Worm (Caenorhabditis elegans) whole organism, L1 larva: ENCODE measurements around the gene C04H4.1.

ENCODE experiments used
- C04F5.9 ChIP-seq: sonication (generic microtip); optimal IDR thresholded peaks from 2 replicates; lab custom pipeline; 2016; ENCODE audit warnings: missing genetic modification characterization, missing compliant biosample characterization
- C16A3.4 ChIP-seq: fragments of 150-350 bp; optimal IDR thresholded peaks from 2 replicates; lab custom pipeline; 2014; ENCODE audit warnings: missing biosample characterization, missing genetic modification characterization
- Y116A8C.19 ChIP-seq: sonication (generic microtip); optimal IDR thresholded peaks from 2 replicates; lab custom pipeline; 2016; ENCODE audit warnings: missing compliant biosample characterization, missing genetic modification characterization, borderline replicate concordance
- aha-1 ChIP-seq: fragments of 150-350 bp; optimal IDR thresholded peaks from 2 replicates; lab custom pipeline; 2014; ENCODE audit warnings: missing biosample characterization, missing genetic modification characterization
- alr-1 ChIP-seq: fragments of 200-800 bp; sonication (Bioruptor generic); optimal IDR thresholded peaks from 2 replicates; lab custom pipeline; 2018; ENCODE audit warnings: borderline replicate concordance, mild to moderate bottlenecking, missing genetic modification characterization, missing compliant biosample characterization
- aly-2 ChIP-seq: fragments of 150-350 bp; optimal IDR thresholded peaks from 2 replicates; lab custom pipeline; 2014; ENCODE audit warnings: missing biosample characterization, missing genetic modification characterization
- ceh-63 ChIP-seq: fragments of 200-800 bp; sonication (Bioruptor generic); optimal IDR thresholded peaks from 2 replicates; lab custom pipeline; 2018; ENCODE audit warnings: mild to moderate bottlenecking, missing genetic modification characterization, missing compliant biosample characterization
- ceh-82 ChIP-seq, 3 experiments: fragments of 150-350 bp in 1 of 3; sonication (generic microtip) in 2 of 3; optimal IDR thresholded peaks; 2 replicates each; lab custom pipeline; 2014 to 2017; ENCODE audit warnings: missing biosample characterization in 3 of 3, missing genetic modification characterization in 3 of 3
- ceh-88 ChIP-seq: fragments of 200-800 bp; sonication (Bioruptor generic); IDR thresholded peaks from 2 replicates; pipeline ENCODE4 v1.3.6; 2022; ENCODE audit warnings: missing genetic modification characterization, missing compliant biosample characterization
- dpl-1 ChIP-seq, 3 experiments: fragments of 150-350 bp in 2 of 3; sonication (generic microtip) in 1 of 3; optimal IDR thresholded peaks; 2 replicates each; lab custom pipeline; 2014 to 2017; ENCODE audit warnings: missing biosample characterization in 3 of 3, missing genetic modification characterization in 3 of 3, missing genetic modification reagents in 3 of 3
- dsc-1 ChIP-seq: sonication (generic microtip); optimal IDR thresholded peaks from 2 replicates; lab custom pipeline; 2016; ENCODE audit warnings: mild to moderate bottlenecking, missing genetic modification characterization, missing compliant biosample characterization
- efl-1 ChIP-seq, 4 experiments: fragments of 150-350 bp; optimal IDR thresholded peaks in 3 of 4; peaks in 1 of 4; 1 replicate in 1 of 4; 2 replicates in 3 of 4; lab custom pipeline; 2014; ENCODE audit warnings: missing biosample characterization in 2 of 4, missing genetic modification characterization in 2 of 4, missing genetic modification reagents in 2 of 4
- efl-3 ChIP-seq: fragments of 200-800 bp; sonication (Bioruptor generic); optimal IDR thresholded peaks from 2 replicates; lab custom pipeline; 2018; ENCODE audit warnings: mild to moderate bottlenecking, missing genetic modification characterization, missing compliant biosample characterization
- egl-13 ChIP-seq: sonication (generic microtip); optimal IDR thresholded peaks from 2 replicates; lab custom pipeline; 2016; ENCODE audit warnings: missing genotype, missing genetic modification reagents, missing genetic modification characterization, missing compliant biosample characterization
- elt-2 ChIP-seq: sonication (generic microtip); optimal IDR thresholded peaks from 2 replicates; lab custom pipeline; 2016; ENCODE audit warnings: missing genetic modification characterization, mild to moderate bottlenecking, inconsistent platforms, missing compliant biosample characterization, missing genetic modification reagents
- elt-3 ChIP-seq, 6 experiments: fragments of 150-350 bp in 1 of 6; sonication (generic microtip); optimal IDR thresholded peaks; 2 replicates each; lab custom pipeline; 2017 to 2018; ENCODE audit warnings: missing biosample characterization in 6 of 6, missing genetic modification characterization in 6 of 6, inconsistent platforms in 1 of 6
- ets-5 ChIP-seq: fragments of 200-800 bp; sonication (Bioruptor generic); IDR thresholded peaks from 2 replicates; pipeline ENCODE4 v1.3.6; 2022; ENCODE audit warnings: missing genetic modification characterization, missing compliant biosample characterization
- fkh-10 ChIP-seq: sonication (generic microtip); optimal IDR thresholded peaks from 2 replicates; lab custom pipeline; 2017; ENCODE audit warnings: missing biosample characterization, missing genetic modification reagents, missing genetic modification characterization
- fkh-4 ChIP-seq: sonication (generic microtip); optimal IDR thresholded peaks from 2 replicates; lab custom pipeline; 2016; ENCODE audit warnings: missing compliant biosample characterization, missing genetic modification characterization, borderline replicate concordance
- fkh-8 ChIP-seq: sonication (generic microtip); optimal IDR thresholded peaks from 2 replicates; lab custom pipeline; 2016; ENCODE audit warnings: mild to moderate bottlenecking, missing genetic modification characterization, missing compliant biosample characterization
- hlh-4 ChIP-seq: sonication (generic microtip); optimal IDR thresholded peaks from 2 replicates; lab custom pipeline; 2016; ENCODE audit warnings: mild to moderate bottlenecking, missing genetic modification characterization, missing compliant biosample characterization
- isw-1 ChIP-seq: fragments of 200-800 bp; sonication (Bioruptor generic); IDR thresholded peaks from 2 replicates; pipeline ENCODE4 v1.3.6; 2022; ENCODE audit warnings: missing genetic modification characterization, missing compliant biosample characterization
- lin-14 ChIP-seq: fragments of 200-800 bp; sonication (Bioruptor generic); optimal IDR thresholded peaks from 2 replicates; lab custom pipeline; 2018; ENCODE audit warnings: mild to moderate bottlenecking, missing genetic modification characterization, moderate library complexity, missing compliant biosample characterization
- lin-35 ChIP-seq, 2 experiments: fragments of 150-350 bp; optimal IDR thresholded peaks; 2 replicates each; lab custom pipeline; 2014; ENCODE audit warnings: missing biosample characterization in 2 of 2, missing genetic modification characterization in 2 of 2, missing genetic modification reagents in 2 of 2
- lin-39 ChIP-seq: fragments of 150-350 bp; optimal IDR thresholded peaks from 2 replicates; lab custom pipeline; 2014; ENCODE audit warnings: missing biosample characterization, missing genetic modification reagents, missing genetic modification characterization
- mdl-1 ChIP-seq, 2 experiments: fragments of 150-350 bp; optimal IDR thresholded peaks; 2 replicates each; lab custom pipeline; 2014 to 2017; ENCODE audit warnings: missing biosample characterization in 2 of 2, missing genetic modification characterization in 2 of 2, inconsistent platforms in 1 of 2
- nhr-12 ChIP-seq: sonication (generic microtip); optimal IDR thresholded peaks from 2 replicates; lab custom pipeline; 2017; ENCODE audit warnings: missing biosample characterization, missing genetic modification characterization
- nhr-28 ChIP-seq: fragments of 150-350 bp; optimal IDR thresholded peaks from 2 replicates; lab custom pipeline; 2014; ENCODE audit warnings: missing biosample characterization, missing genetic modification characterization
- nhr-71 ChIP-seq: sonication (generic microtip); optimal IDR thresholded peaks from 2 replicates; lab custom pipeline; 2016; ENCODE audit warnings: mild to moderate bottlenecking, missing genetic modification characterization, moderate library complexity, missing compliant biosample characterization
- nhr-77 ChIP-seq: fragments of 150-350 bp; optimal IDR thresholded peaks from 2 replicates; lab custom pipeline; 2014; ENCODE audit warnings: missing biosample characterization, missing genetic modification characterization
- nhr-84 ChIP-seq: sonication (generic microtip); optimal IDR thresholded peaks from 2 replicates; lab custom pipeline; 2017; ENCODE audit warnings: missing biosample characterization, missing genetic modification characterization
- nhr-85 ChIP-seq: sonication (generic microtip); peaks from one replicate; lab custom pipeline; 2016; ENCODE audit warnings: missing genetic modification characterization, inconsistent platforms, missing compliant biosample characterization
- pag-3 ChIP-seq: sonication (generic microtip); optimal IDR thresholded peaks from 2 replicates; lab custom pipeline; 2017; ENCODE audit warnings: missing genetic modification characterization, mild to moderate bottlenecking, missing compliant biosample characterization, antibody characterized with exemption, borderline replicate concordance; ENCODE audit not compliant: insufficient read depth
- rnt-1 ChIP-seq: sonication (generic microtip); optimal IDR thresholded peaks from 2 replicates; lab custom pipeline; 2016; ENCODE audit warnings: mild to moderate bottlenecking, missing genetic modification characterization, moderate library complexity, missing compliant biosample characterization
- skn-1 ChIP-seq: fragments of 150-350 bp; optimal IDR thresholded peaks from 2 replicates; lab custom pipeline; 2014; ENCODE audit warnings: missing biosample characterization, missing genetic modification characterization
- sptf-1 ChIP-seq: fragments of 150-350 bp; optimal IDR thresholded peaks from 2 replicates; lab custom pipeline; 2014; ENCODE audit warnings: missing biosample characterization, missing genetic modification characterization
- tbx-2 ChIP-seq: sonication (generic microtip); optimal IDR thresholded peaks from 2 replicates; lab custom pipeline; 2016; ENCODE audit warnings: missing genetic modification characterization, missing compliant biosample characterization
- unc-30 ChIP-seq: sonication (generic microtip); optimal IDR thresholded peaks from 2 replicates; lab custom pipeline; 2017; ENCODE audit warnings: missing biosample characterization, missing genetic modification characterization
- unc-86 ChIP-seq: sonication (generic microtip); optimal IDR thresholded peaks from 2 replicates; lab custom pipeline; 2016; ENCODE audit warnings: missing genetic modification characterization, missing compliant biosample characterization
- unc-98 ChIP-seq: fragments of 200-800 bp; sonication (Bioruptor generic); IDR thresholded peaks from 2 replicates; pipeline ENCODE4 v1.3.6; 2022; ENCODE audit warnings: missing genetic modification characterization, missing compliant biosample characterization
- zip-4 ChIP-seq: fragments of 200-800 bp; sonication (Bioruptor generic); optimal IDR thresholded peaks from 2 replicates; lab custom pipeline; 2018; ENCODE audit warnings: mild to moderate bottlenecking, missing genetic modification characterization, moderate library complexity, missing compliant biosample characterization
- ztf-11 ChIP-seq, 2 experiments: sonication (generic microtip); optimal IDR thresholded peaks; 2 replicates each; lab custom pipeline; 2016 to 2017; ENCODE audit warnings: missing genetic modification characterization in 2 of 2, missing biosample characterization in 1 of 2, missing compliant biosample characterization in 1 of 2

Gene C04H4.1

ce11 chrII:7984071-7984470 is 25.4 kb downstream of the C04H4.1 start:
- no peak for TF ChIP-seq aly-2 (tag; lab: Kevin White, UChicago)
- peak; percentile 10 for TF ChIP-seq unc-86 (tag; lab: Kevin White, UChicago)
- TF ChIP-seq lin-14: peak; percentile 21
- no peak for TF ChIP-seq isw-1
- TF ChIP-seq skn-1 (tag; lab: Kevin White, UChicago): no peak
- peak; percentile 25 for TF ChIP-seq fkh-10
- TF ChIP-seq ztf-11 (tag; optimal IDR thresholded peaks at IDR 0.05; lab: Kevin White, UChicago): no peak
- TF ChIP-seq C16A3.4: no peak
- TF ChIP-seq unc-30: no peak

ce11 chrII:7985029-7985428 is 26.4 kb downstream of the C04H4.1 start:
- TF ChIP-seq ets-5 (GFP tag; lab: Robert Waterston, UW): no peak
- no peak for TF ChIP-seq nhr-28 (tag; lab: Kevin White, UChicago)
- no peak for TF ChIP-seq alr-1
- no peak for TF ChIP-seq ceh-63 (GFP tag; lab: Kevin White, UChicago)
- TF ChIP-seq elt-3 (tag; optimal IDR thresholded peaks at IDR 0.05; lab: Kevin White, UChicago): no peak
- TF ChIP-seq tbx-2 (tag; lab: Kevin White, UChicago): no peak
- TF ChIP-seq isw-1: no peak
- no peak for TF ChIP-seq nhr-85 (tag; lab: Kevin White, UChicago)
- no peak for TF ChIP-seq aha-1 (tag; lab: Kevin White, UChicago)
- TF ChIP-seq nhr-12 (tag; lab: Kevin White, UChicago): no peak
- TF ChIP-seq egl-13: no peak
- no peak for TF ChIP-seq dpl-1 (GFP tag; optimal IDR thresholded peaks at IDR 0.05; lab: Kevin White, UChicago)
- no peak for TF ChIP-seq zip-4 (GFP tag; lab: Kevin White, UChicago)
- no peak for TF ChIP-seq nhr-71
- TF ChIP-seq pag-3 (tag; lab: Kevin White, UChicago): no peak
- no peak for TF ChIP-seq efl-1 (optimal IDR thresholded peaks at IDR 0.05; lab: Kevin White, UChicago)
- no peak for TF ChIP-seq efl-1 (GFP tag; optimal IDR thresholded peaks at IDR 0.05 in 1 of 2; lab: Kevin White, UChicago)

ce11 chrII:7986928-7987327 is 28.3 kb downstream of the C04H4.1 start:
- TF ChIP-seq fkh-4 (tag; lab: Kevin White, UChicago) (no peak), rnt-1 (tag; lab: Kevin White, UChicago) (no peak), lin-14 (peak; percentile 53), hlh-4 (no peak), lin-39 (tag; lab: Kevin White, UChicago) (no peak), efl-1 (optimal IDR thresholded peaks at IDR 0.05; lab: Kevin White, UChicago) (no peak), efl-1 (GFP tag; optimal IDR thresholded peaks at IDR 0.05 in 1 of 2; lab: Kevin White, UChicago) (peak in 1 of 2 experiments; percentile 62), nhr-71 (no peak)

- TF ChIP-seq ceh-88: no peak
- peak; percentile 71 for TF ChIP-seq fkh-10
- TF ChIP-seq sptf-1 (tag; lab: Kevin White, UChicago): no peak
- TF ChIP-seq lin-14: peak; percentile 56
- TF ChIP-seq nhr-71: no peak
- no peak for TF ChIP-seq aha-1 (tag; lab: Kevin White, UChicago)
- TF ChIP-seq, all 84 proteins: peak for 2
Measured at ce11 chrII:7990192-7990591, 31.5 kb downstream of the C04H4.1 start.

- peak; percentile 56 for TF ChIP-seq lin-14
- TF ChIP-seq egl-13: no peak
- no peak for TF ChIP-seq skn-1 (tag; lab: Kevin White, UChicago)
Measured at ce11 chrII:7991279-7991678, 32.6 kb downstream of the C04H4.1 start.

- no peak for TF ChIP-seq lin-35 (GFP tag; optimal IDR thresholded peaks at IDR 0.05; lab: Kevin White, UChicago)
- TF ChIP-seq rnt-1 (tag; lab: Kevin White, UChicago): no peak
- TF ChIP-seq unc-98 (GFP tag; lab: Robert Waterston, UW): no peak
- no peak for TF ChIP-seq fkh-8 (tag; lab: Kevin White, UChicago)
- no peak for TF ChIP-seq efl-1 (optimal IDR thresholded peaks at IDR 0.05; lab: Kevin White, UChicago)
- TF ChIP-seq efl-1 (GFP tag; optimal IDR thresholded peaks at IDR 0.05 in 1 of 2; lab: Kevin White, UChicago): peak in 1 of 2 experiments; percentile 60
- no peak for TF ChIP-seq dsc-1 (tag; lab: Kevin White, UChicago)
- TF ChIP-seq nhr-84 (tag; lab: Kevin White, UChicago): no peak
- TF ChIP-seq mdl-1 (tag; optimal IDR thresholded peaks at IDR 0.05; lab: Kevin White, UChicago): no peak
- no peak for TF ChIP-seq C04F5.9 (tag; lab: Kevin White, UChicago)
- no peak for TF ChIP-seq tbx-2 (tag; lab: Kevin White, UChicago)
- no peak for TF ChIP-seq Y116A8C.19 (tag; lab: Kevin White, UChicago)
- no peak for TF ChIP-seq unc-30
- no peak for TF ChIP-seq nhr-77
- TF ChIP-seq elt-2 (tag; lab: Kevin White, UChicago): peak; percentile 59
- no peak for TF ChIP-seq efl-3 (GFP tag; lab: Kevin White, UChicago)
- TF ChIP-seq ceh-82 (tag; optimal IDR thresholded peaks at IDR 0.05; lab: Kevin White, UChicago): no peak
Measured at ce11 chrII:8001428-8001827, 42.8 kb downstream of the C04H4.1 start.
